Worm (Caenorhabditis elegans) whole organism, L2 larva: ENCODE measurements around the gene pgl-2.

Experiments used
- C34F6.9 ChIP-seq: fragments of 150-350 bp; optimal IDR thresholded peaks from 2 replicates; lab custom pipeline; 2014; ENCODE audit warnings: missing biosample characterization, missing genetic modification characterization
- F13H6.1 ChIP-seq: sonication (generic microtip); optimal IDR thresholded peaks from 2 replicates; lab custom pipeline; 2016; ENCODE audit warnings: missing genetic modification characterization, missing compliant biosample characterization
- R02D3.7 ChIP-seq: fragments of 150-350 bp; optimal IDR thresholded peaks from 2 replicates; lab custom pipeline; 2014; ENCODE audit warnings: missing biosample characterization, missing genetic modification characterization
- Y55F3AM.14 ChIP-seq: fragments of 200-800 bp; sonication (Bioruptor generic); optimal IDR thresholded peaks from 2 replicates; lab custom pipeline; 2018; ENCODE audit warnings: mild to moderate bottlenecking, missing genetic modification characterization, missing compliant biosample characterization
- ZK546.5 ChIP-seq: sonication (generic microtip); optimal IDR thresholded peaks from 2 replicates; lab custom pipeline; 2017; ENCODE audit warnings: missing biosample characterization, missing genetic modification characterization
- alr-1 ChIP-seq: fragments of 150-350 bp; optimal IDR thresholded peaks from 2 replicates; lab custom pipeline; 2014; ENCODE audit warnings: missing biosample characterization, missing genetic modification characterization
- aly-2 ChIP-seq: fragments of 150-350 bp; optimal IDR thresholded peaks from 2 replicates; lab custom pipeline; 2014; ENCODE audit warnings: missing biosample characterization, missing genetic modification characterization
- ama-1 ChIP-seq: fragments of 150-350 bp; optimal IDR thresholded peaks from 2 replicates; lab custom pipeline; 2018; ENCODE audit warnings: inconsistent platforms
- blmp-1 ChIP-seq: sonication (generic microtip); optimal IDR thresholded peaks from 2 replicates; lab custom pipeline; 2017; ENCODE audit warnings: missing genetic modification characterization, mild to moderate bottlenecking, missing compliant biosample characterization, antibody characterized with exemption, moderate library complexity; ENCODE audit not compliant: insufficient read depth
- ceh-16 ChIP-seq: fragments of 150-350 bp; optimal IDR thresholded peaks from 2 replicates; lab custom pipeline; 2014; ENCODE audit warnings: missing biosample characterization, missing genetic modification characterization
- ceh-82 ChIP-seq: fragments of 150-350 bp; optimal IDR thresholded peaks from 2 replicates; lab custom pipeline; 2014; ENCODE audit warnings: missing biosample characterization, missing genetic modification characterization
- crh-2 ChIP-seq: sonication (generic microtip); optimal IDR thresholded peaks from 2 replicates; lab custom pipeline; 2017; ENCODE audit warnings: missing biosample characterization, missing genetic modification characterization
- dmd-4 ChIP-seq: sonication (generic microtip); optimal IDR thresholded peaks from 2 replicates; lab custom pipeline; 2017; ENCODE audit warnings: missing biosample characterization, missing genetic modification characterization
- egl-27 ChIP-seq: sonication (generic microtip); optimal IDR thresholded peaks from 3 replicates; lab custom pipeline; 2017; ENCODE audit warnings: missing biosample characterization, missing genetic modification reagents, missing genetic modification characterization
- elt-1 ChIP-seq: fragments of 150-350 bp; optimal IDR thresholded peaks from 2 replicates; lab custom pipeline; 2014; ENCODE audit warnings: missing biosample characterization, missing genetic modification characterization
- elt-3 ChIP-seq: sonication (generic microtip); optimal IDR thresholded peaks from 2 replicates; lab custom pipeline; 2017; ENCODE audit warnings: missing biosample characterization, missing genetic modification characterization
- fos-1 ChIP-seq: fragments of 150-350 bp; optimal IDR thresholded peaks from 2 replicates; lab custom pipeline; 2014; ENCODE audit warnings: missing biosample characterization, missing genetic modification characterization
- gmeb-1 ChIP-seq: fragments of 150-350 bp; optimal IDR thresholded peaks from 2 replicates; lab custom pipeline; 2014; ENCODE audit warnings: missing biosample characterization, missing genetic modification characterization
- lin-11 ChIP-seq: fragments of 150-350 bp; sonication (generic microtip); optimal IDR thresholded peaks from 2 replicates; lab custom pipeline; 2014; ENCODE audit warnings: missing biosample characterization, missing genetic modification characterization, inconsistent platforms, mixed read lengths
- lin-13 ChIP-seq: fragments of 150-350 bp; optimal IDR thresholded peaks from 2 replicates; lab custom pipeline; 2014; ENCODE audit warnings: missing biosample characterization, missing genetic modification reagents, missing genetic modification characterization
- lin-39 ChIP-seq: fragments of 150-350 bp; optimal IDR thresholded peaks from 2 replicates; lab custom pipeline; 2014; ENCODE audit warnings: missing biosample characterization, missing genetic modification reagents, missing genetic modification characterization
- lsy-2 ChIP-seq, 2 experiments: fragments of 150-350 bp in 1 of 2; sonication (generic microtip) in 1 of 2; optimal IDR thresholded peaks; 2 replicates each; lab custom pipeline; 2014 to 2017; ENCODE audit warnings: missing biosample characterization in 2 of 2, missing genetic modification characterization in 2 of 2
- mab-5 ChIP-seq: fragments of 150-350 bp; optimal IDR thresholded peaks from 2 replicates; lab custom pipeline; 2014; ENCODE audit warnings: missing biosample characterization, missing genetic modification characterization
- mbf-1 ChIP-seq: sonication (generic microtip); optimal IDR thresholded peaks from 2 replicates; lab custom pipeline; 2017; ENCODE audit warnings: missing biosample characterization, missing genetic modification characterization
- mdl-1 ChIP-seq, 2 experiments: fragments of 150-350 bp in 1 of 2; sonication (generic microtip) in 1 of 2; optimal IDR thresholded peaks; 2 replicates each; lab custom pipeline; 2017; ENCODE audit warnings: missing biosample characterization in 2 of 2, missing genetic modification characterization in 2 of 2
- nhr-10 ChIP-seq: sonication (generic microtip); optimal IDR thresholded peaks from 2 replicates; lab custom pipeline; 2017; ENCODE audit warnings: missing biosample characterization, missing genetic modification characterization
- nhr-11 ChIP-seq: fragments of 150-350 bp; optimal IDR thresholded peaks from 2 replicates; lab custom pipeline; 2014; ENCODE audit warnings: missing biosample characterization, missing genetic modification characterization
- nhr-12 ChIP-seq: fragments of 150-350 bp; optimal IDR thresholded peaks from 2 replicates; lab custom pipeline; 2014; ENCODE audit warnings: missing biosample characterization, missing genetic modification characterization
- nhr-129 ChIP-seq: fragments of 150-350 bp; optimal IDR thresholded peaks from 2 replicates; lab custom pipeline; 2014; ENCODE audit warnings: missing biosample characterization, missing genetic modification characterization
- nhr-21 ChIP-seq: fragments of 150-350 bp; optimal IDR thresholded peaks from 2 replicates; lab custom pipeline; 2014; ENCODE audit warnings: missing biosample characterization, missing genetic modification characterization
- nhr-23 ChIP-seq: fragments of 150-350 bp; optimal IDR thresholded peaks from 2 replicates; lab custom pipeline; 2014; ENCODE audit warnings: missing biosample characterization, missing genetic modification reagents, missing genetic modification characterization
- nhr-237 ChIP-seq: fragments of 150-350 bp; optimal IDR thresholded peaks from 2 replicates; lab custom pipeline; 2014; ENCODE audit warnings: missing biosample characterization, missing genetic modification characterization
- nhr-25 ChIP-seq: fragments of 150-350 bp; sonication (generic microtip); optimal IDR thresholded peaks from 3 replicates; lab custom pipeline; 2014; ENCODE audit warnings: missing biosample characterization, missing genetic modification characterization
- nhr-6 ChIP-seq: fragments of 150-350 bp; optimal IDR thresholded peaks from 2 replicates; lab custom pipeline; 2014; ENCODE audit warnings: missing biosample characterization, missing genetic modification characterization
- nhr-77 ChIP-seq: fragments of 150-350 bp; optimal IDR thresholded peaks from 2 replicates; lab custom pipeline; 2014; ENCODE audit warnings: missing biosample characterization, missing genetic modification characterization
- peb-1 ChIP-seq: fragments of 150-350 bp; optimal IDR thresholded peaks from 2 replicates; lab custom pipeline; 2014; ENCODE audit warnings: missing biosample characterization, missing genetic modification characterization
- sem-4 ChIP-seq: fragments of 150-350 bp; optimal IDR thresholded peaks from 2 replicates; lab custom pipeline; 2014; ENCODE audit warnings: missing biosample characterization, missing genetic modification reagents, missing genetic modification characterization
- skn-1 ChIP-seq: sonication (generic microtip); optimal IDR thresholded peaks from 2 replicates; lab custom pipeline; 2017; ENCODE audit warnings: missing biosample characterization, missing genetic modification characterization
- sma-3 ChIP-seq: sonication (generic microtip); optimal IDR thresholded peaks from 2 replicates; lab custom pipeline; 2016; ENCODE audit warnings: missing genetic modification reagents, missing genetic modification characterization, missing compliant biosample characterization
- sma-9 ChIP-seq, 2 experiments: fragments of 150-350 bp in 1 of 2; sonication (generic microtip) in 1 of 2; optimal IDR thresholded peaks; 2 replicates each; lab custom pipeline; 2014 to 2016; ENCODE audit warnings: missing genetic modification characterization in 2 of 2, mild to moderate bottlenecking in 1 of 2, missing biosample characterization in 1 of 2, missing compliant biosample characterization in 1 of 2, missing genetic modification reagents in 1 of 2, moderate library complexity in 1 of 2
- snpc-4 ChIP-seq: fragments of 150-350 bp; optimal IDR thresholded peaks from 2 replicates; lab custom pipeline; 2014; ENCODE audit warnings: missing biosample characterization, missing genetic modification characterization
- unc-39 ChIP-seq: fragments of 150-350 bp; optimal IDR thresholded peaks from 2 replicates; lab custom pipeline; 2014; ENCODE audit warnings: missing biosample characterization, missing genetic modification characterization
- unc-55 ChIP-seq: fragments of 150-350 bp; sonication (generic microtip); optimal IDR thresholded peaks from 3 replicates; lab custom pipeline; 2014; ENCODE audit warnings: missing biosample characterization, missing genetic modification reagents, missing genetic modification characterization
- unc-62 ChIP-seq: fragments of 150-350 bp; optimal IDR thresholded peaks from 2 replicates; lab custom pipeline; 2014; ENCODE audit warnings: missing biosample characterization, missing genetic modification reagents, missing genetic modification characterization
- zag-1 ChIP-seq: fragments of 150-350 bp; optimal IDR thresholded peaks from 2 replicates; lab custom pipeline; 2014; ENCODE audit warnings: missing biosample characterization, missing genetic modification characterization
- ztf-1 ChIP-seq: fragments of 200-800 bp; sonication (Bioruptor generic); conservative IDR thresholded peaks from 2 replicates; pipeline ENCODE4 v1.3.6; 2022; ENCODE audit warnings: missing genetic modification characterization, missing compliant biosample characterization
- ztf-11 ChIP-seq: sonication (generic microtip); optimal IDR thresholded peaks from 2 replicates; lab custom pipeline; 2017; ENCODE audit warnings: missing biosample characterization, missing genetic modification characterization
- ztf-4 ChIP-seq: fragments of 150-350 bp; optimal IDR thresholded peaks from 2 replicates; lab custom pipeline; 2014; ENCODE audit warnings: missing biosample characterization, missing genetic modification characterization

pgl-2 gene

ce11 chrIII:8689143-8689542, 13.9 kb upstream of the pgl-2 start:
- TF ChIP-seq nhr-25 (tag; lab: Kevin White, UChicago) (no peak), ceh-16 (tag; lab: Kevin White, UChicago) (no peak), ZK546.5 (tag; lab: Kevin White, UChicago) (no peak), nhr-10 (tag; lab: Kevin White, UChicago) (no peak), C34F6.9 (tag; lab: Kevin White, UChicago) (no peak), ztf-1 (GFP tag; lab: Robert Waterston, UW) (no peak), mdl-1 (tag; optimal IDR thresholded peaks at IDR 0.05; lab: Kevin White, UChicago) (no peak), egl-27 (no peak), peb-1 (tag; lab: Kevin White, UChicago) (no peak), nhr-77 (tag; lab: Kevin White, UChicago) (no peak), snpc-4 (tag; lab: Kevin White, UChicago) (no peak), Y55F3AM.14 (GFP tag; lab: Kevin White, UChicago) (no peak), nhr-129 (tag; lab: Kevin White, UChicago) (no peak), mbf-1 (no peak), lin-13 (GFP tag; lab: Kevin White, UChicago) (no peak), unc-62 (GFP tag; lab: Kevin White, UChicago) (no peak)

ce11 chrIII:8688438-8688946, 13.3 kb upstream of the pgl-2 start, which contains the start of gene hadb-1:
TSS of gene hadb-1 (minus strand) at chrIII:8688488.
- no peak for TF ChIP-seq ceh-82 (tag; lab: Kevin White, UChicago)
- TF ChIP-seq nhr-11 (tag; lab: Kevin White, UChicago): no peak
- no peak for TF ChIP-seq zag-1 (tag; lab: Kevin White, UChicago)
- no peak for TF ChIP-seq alr-1 (tag; lab: Kevin White, UChicago)
- TF ChIP-seq crh-2: peak; percentile 18
- no peak for TF ChIP-seq mab-5 (tag; lab: Kevin White, UChicago)
- TF ChIP-seq lin-39: no peak
- TF ChIP-seq gmeb-1 (tag; lab: Kevin White, UChicago): no peak
- no peak for TF ChIP-seq unc-55 (GFP tag; lab: Kevin White, UChicago)
- TF ChIP-seq ztf-11 (tag; lab: Kevin White, UChicago): no peak
- no peak for TF ChIP-seq lin-13 (GFP tag; lab: Kevin White, UChicago)
- peak; percentile 19 for TF ChIP-seq fos-1 (tag; lab: Kevin White, UChicago)
- TF ChIP-seq ztf-4 (tag; lab: Kevin White, UChicago): no peak
- TF ChIP-seq lin-11 (tag; lab: Kevin White, UChicago): no peak
- TF ChIP-seq aly-2 (tag; lab: Kevin White, UChicago): no peak
- TF ChIP-seq mbf-1: no peak
- no peak for TF ChIP-seq unc-62 (GFP tag; lab: Kevin White, UChicago)
- no peak for TF ChIP-seq ZK546.5 (tag; lab: Kevin White, UChicago)
- TF ChIP-seq peb-1 (tag; lab: Kevin White, UChicago): no peak
- no peak for TF ChIP-seq elt-3 (tag; lab: Kevin White, UChicago)
- no peak for TF ChIP-seq Y55F3AM.14 (GFP tag; lab: Kevin White, UChicago)
- no peak for TF ChIP-seq nhr-10 (tag; lab: Kevin White, UChicago)
- TF ChIP-seq ceh-16 (tag; lab: Kevin White, UChicago): no peak
- no peak for TF ChIP-seq nhr-237
- TF ChIP-seq sma-9 (GFP tag; optimal IDR thresholded peaks at IDR 0.05; lab: Kevin White, UChicago): peak; percentile 41
- TF ChIP-seq sma-9 (tag; optimal IDR thresholded peaks at IDR 0.05; lab: Kevin White, UChicago): no peak
- TF ChIP-seq mdl-1 (tag; optimal IDR thresholded peaks at IDR 0.05; lab: Kevin White, UChicago): no peak
- TF ChIP-seq blmp-1 (tag; lab: Kevin White, UChicago): no peak
- peak; percentile 9 for TF ChIP-seq C34F6.9 (tag; lab: Kevin White, UChicago)
- no peak for TF ChIP-seq R02D3.7 (tag; lab: Kevin White, UChicago)
- no peak for TF ChIP-seq egl-27
- peak in 1 of 2 experiments; percentile 20 for TF ChIP-seq lsy-2 (tag; optimal IDR thresholded peaks at IDR 0.05; lab: Kevin White, UChicago)
- peak; percentile 60 for TF ChIP-seq nhr-25 (tag; lab: Kevin White, UChicago)
- TF ChIP-seq unc-39 (tag; lab: Kevin White, UChicago): no peak
- TF ChIP-seq elt-1: no peak
- peak; percentile 12 for TF ChIP-seq F13H6.1 (tag; lab: Kevin White, UChicago)
- TF ChIP-seq nhr-129 (tag; lab: Kevin White, UChicago): peak; percentile 38
- TF ChIP-seq nhr-12 (tag; lab: Kevin White, UChicago): no peak
- peak; percentile 53 for TF ChIP-seq nhr-21 (tag; lab: Kevin White, UChicago)
- no peak for TF ChIP-seq snpc-4 (tag; lab: Kevin White, UChicago)
- TF ChIP-seq dmd-4 (tag; lab: Kevin White, UChicago): no peak
- no peak for TF ChIP-seq nhr-23 (tag; lab: Kevin White, UChicago)
- no peak for TF ChIP-seq ama-1 (lab: Kevin White, UChicago)
- no peak for TF ChIP-seq skn-1
- peak; percentile 45 for TF ChIP-seq sma-3
- TF ChIP-seq sem-4 (tag; lab: Kevin White, UChicago): no peak
- no peak for TF ChIP-seq ztf-1 (GFP tag; lab: Robert Waterston, UW)
- no peak for TF ChIP-seq nhr-77 (tag; lab: Kevin White, UChicago)
- TF ChIP-seq nhr-6 (tag; lab: Kevin White, UChicago): no peak
